Worm (Caenorhabditis elegans) whole organism, mixed stage, embryonic: Measurements from ENCODE around the gene fis-1.

ENCODE experiments used
- blmp-1 ChIP-seq: fragments of 150-350 bp; optimal IDR thresholded peaks from 2 replicates; lab custom pipeline; 2014; ENCODE audit warnings: missing biosample characterization, missing genetic modification characterization
- lsy-2 ChIP-seq: fragments of 150-350 bp; optimal IDR thresholded peaks from 2 replicates; lab custom pipeline; 2014; ENCODE audit warnings: missing biosample characterization, missing genetic modification characterization
- nhr-76 ChIP-seq: sonication (generic microtip); optimal IDR thresholded peaks from 2 replicates; lab custom pipeline; 2017; ENCODE audit warnings: missing biosample characterization, missing genetic modification characterization
- pha-4 ChIP-seq: fragments of 150-350 bp; optimal IDR thresholded peaks from 2 replicates; lab custom pipeline; 2018; ENCODE audit warnings: missing biosample characterization, missing genetic modification reagents, missing genetic modification characterization
- unc-39 ChIP-seq: fragments of 150-350 bp; optimal IDR thresholded peaks from 2 replicates; lab custom pipeline; 2014; ENCODE audit warnings: missing biosample characterization, missing genetic modification characterization
- unc-62 ChIP-seq: fragments of 150-350 bp; optimal IDR thresholded peaks from 2 replicates; lab custom pipeline; 2014; ENCODE audit warnings: missing biosample characterization, missing genetic modification reagents, missing genetic modification characterization

- TF ChIP-seq unc-39 (tag; lab: Kevin White, UChicago) = no peak
- no peak for TF ChIP-seq unc-62 (GFP tag; lab: Kevin White, UChicago)
- no peak for TF ChIP-seq lsy-2
- no peak for TF ChIP-seq blmp-1
- TF ChIP-seq nhr-76 (tag; lab: Kevin White, UChicago) = no peak
- TF ChIP-seq pha-4 (tag; lab: Kevin White, UChicago) = no peak
Observed at ce11 chrII:6756232-6756631, 1.3 kb downstream of the fis-1 start, which contains the start of gene F41G3.3.
